Worm (Caenorhabditis elegans): ENCODE measurements around the gene T13C5.6.

DNA sequence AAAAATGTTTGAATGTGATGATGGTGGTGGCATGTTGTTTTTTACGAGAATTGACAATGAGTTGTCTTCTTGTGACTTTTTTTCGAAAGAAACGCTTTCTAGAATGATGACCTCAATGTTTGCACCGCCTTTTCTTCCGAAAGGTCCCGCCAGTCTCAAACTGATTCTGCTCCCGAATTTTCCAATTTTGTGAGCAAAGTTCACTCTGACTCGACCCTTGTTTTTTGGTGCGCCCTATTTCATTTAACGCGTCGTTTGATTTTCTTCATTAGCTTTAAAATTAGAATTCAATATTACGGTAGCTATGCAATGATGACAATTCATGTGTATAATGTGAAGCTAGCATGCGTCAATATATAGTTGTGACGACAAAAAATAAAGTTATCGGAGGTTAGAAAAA lies 23.2 kb upstream of the T13C5.6 start, which contains the start of gene lite-1:
- no peak for TF ChIP-seq dao-5 (tag; optimal IDR thresholded peaks at IDR 0.05)
- no peak for TF ChIP-seq him-1 (tag; optimal IDR thresholded peaks at IDR 0.05)

Data from whole organism, L4/young adult.